Fruit fly (Drosophila melanogaster) whole organism, prepupa: ENCODE measurements around the gene B52.

Source experiments
- CG6854 ChIP-seq: fragments of 200-800 bp; sonication (Bioruptor generic); optimal IDR thresholded peaks from 2 replicates; lab custom pipeline; 2017; ENCODE audit warnings: missing biosample characterization, mild to moderate bottlenecking, missing genetic modification characterization
- Met ChIP-seq: fragments of 200-800 bp; sonication (Bioruptor generic); optimal IDR thresholded peaks from 3 replicates; lab custom pipeline; 2016; ENCODE audit warnings: missing biosample characterization, missing genetic modification characterization
- Smox ChIP-seq: fragments of 200-800 bp; sonication (Bioruptor generic); optimal IDR thresholded peaks from 3 replicates; lab custom pipeline; 2016; ENCODE audit warnings: missing biosample characterization, missing genetic modification characterization
- salr ChIP-seq, 2 experiments: fragments of 200-800 bp; sonication (Bioruptor generic); optimal IDR thresholded peaks; 3 replicates each; lab custom pipeline; 2016 to 2018; ENCODE audit warnings: missing biosample characterization in 2 of 2, missing genetic modification characterization in 2 of 2, mild to moderate bottlenecking in 1 of 2

The B52 gene

DNA sequence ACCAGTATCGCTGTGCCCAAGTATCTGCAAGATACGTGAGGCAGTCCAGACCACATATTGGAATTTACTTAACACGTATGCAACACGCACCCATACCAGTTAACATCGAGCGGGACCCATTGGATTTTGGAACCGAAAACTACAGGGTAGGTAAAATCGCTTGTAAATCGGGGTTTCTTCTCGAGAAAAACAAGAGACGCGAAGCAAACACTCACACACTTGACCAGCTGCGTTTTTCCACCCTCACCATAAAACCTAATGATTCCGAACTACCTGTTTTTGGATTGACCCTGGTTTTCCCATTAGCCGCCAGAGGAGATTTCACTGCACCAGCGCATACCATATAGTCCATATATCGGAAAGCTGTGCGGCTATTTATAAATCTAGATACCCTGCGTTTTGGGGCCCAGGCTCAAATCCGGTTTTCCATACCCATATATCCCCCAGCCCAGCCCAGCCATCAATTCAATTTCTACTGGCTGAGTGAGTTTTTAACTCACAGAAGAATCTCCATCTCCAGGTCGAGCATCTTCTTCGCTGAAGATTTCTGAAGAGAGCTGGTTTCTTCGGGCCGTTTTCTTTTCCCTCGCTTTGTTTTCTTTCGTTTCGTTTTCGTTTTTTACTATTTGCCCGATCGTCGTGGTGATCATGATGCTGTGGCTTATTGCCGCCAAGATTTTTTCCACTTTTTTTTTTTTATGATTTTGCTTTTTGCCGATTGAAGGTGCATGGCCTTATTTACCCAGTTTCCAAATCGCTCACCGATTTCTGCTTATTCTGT is 54.8 kb downstream of the B52 start (continued):
- TF ChIP-seq salr (GFP tag; optimal IDR thresholded peaks at IDR 0.05; lab: Kevin White, UChicago) = peak in 1 of 2 experiments; percentile 1
- no peak for TF ChIP-seq CG6854 (GFP tag; lab: Kevin White, UChicago)
- TF ChIP-seq Smox (GFP tag; lab: Kevin White, UChicago) = no peak
- TF ChIP-seq Met (GFP tag; lab: Kevin White, UChicago) = peak; percentile 5
